Worm (Caenorhabditis elegans) whole organism, L4/young adult: ENCODE results near the gene asp-17.

ENCODE experiments used
- W03F9.2 ChIP-seq: fragments of 150-350 bp; optimal IDR thresholded peaks from 2 replicates; lab custom pipeline; 2014; ENCODE audit warnings: missing biosample characterization, missing genetic modification characterization
- dao-5 ChIP-seq: sonication (generic microtip); optimal IDR thresholded peaks from 2 replicates; lab custom pipeline; 2016; ENCODE audit warnings: missing genotype, missing genetic modification characterization, moderate library complexity, missing compliant biosample characterization
- him-1 ChIP-seq: sonication (generic microtip); optimal IDR thresholded peaks from 2 replicates; lab custom pipeline; 2016; ENCODE audit warnings: missing genotype, missing genetic modification reagents, missing genetic modification characterization, missing compliant biosample characterization

The asp-17 gene

ce11 chrV:19037222-19037621 is at the start of gene asp-17:
Gene asp-17 (minus strand): TSS chrV:19037322.
- TF ChIP-seq him-1 (tag; lab: Kevin White, UChicago), result no peak
- TF ChIP-seq dao-5, result no peak
- TF ChIP-seq W03F9.2 (tag; lab: Kevin White, UChicago), result no peak

ce11 chrV:19083789-19084188 is 46.7 kb upstream of the asp-17 start:
- no peak for TF ChIP-seq W03F9.2 (tag; lab: Kevin White, UChicago)
- TF ChIP-seq dao-5, result no peak
- TF ChIP-seq him-1 (tag; lab: Kevin White, UChicago), result no peak

ce11 chrV:19082541-19082940 is 45.4 kb upstream of the asp-17 start, which contains the start of gene nhr-95:
Gene nhr-95 (minus strand): TSS chrV:19082641.
- TF ChIP-seq him-1 (tag; lab: Kevin White, UChicago) (no peak), dao-5 (no peak), W03F9.2 (tag; lab: Kevin White, UChicago) (no peak)

- TF ChIP-seq him-1 (tag; lab: Kevin White, UChicago), result no peak
- no peak for TF ChIP-seq dao-5
- no peak for TF ChIP-seq W03F9.2 (tag; lab: Kevin White, UChicago)
Measured at ce11 chrV:19076835-19077234, 39.7 kb upstream of the asp-17 start.

ce11 chrV:19073169-19073568 is 36.0 kb upstream of the asp-17 start:
- TF ChIP-seq W03F9.2 (tag; lab: Kevin White, UChicago) (no peak), him-1 (tag; lab: Kevin White, UChicago) (no peak), dao-5 (no peak)

ce11 chrV:19068888-19069287 is 31.8 kb upstream of the asp-17 start:
- TF ChIP-seq W03F9.2 (tag; lab: Kevin White, UChicago), result no peak
- no peak for TF ChIP-seq dao-5
- no peak for TF ChIP-seq him-1 (tag; lab: Kevin White, UChicago)

ce11 chrV:19063326-19063725 is 26.2 kb upstream of the asp-17 start:
- no peak for TF ChIP-seq him-1 (tag; lab: Kevin White, UChicago)
- TF ChIP-seq dao-5, result no peak
- no peak for TF ChIP-seq W03F9.2 (tag; lab: Kevin White, UChicago)

- TF ChIP-seq W03F9.2 (tag; lab: Kevin White, UChicago) (no peak), dao-5 (no peak), him-1 (tag; lab: Kevin White, UChicago) (no peak)
Measured at ce11 chrV:19059873-19060272, 22.8 kb upstream of the asp-17 start, which contains the start of gene twk-46. Gene twk-46 (plus strand): TSS chrV:19060173.

ce11 chrV:19058086-19058485 is 21.0 kb upstream of the asp-17 start:
- no peak for TF ChIP-seq dao-5
- no peak for TF ChIP-seq him-1 (tag; lab: Kevin White, UChicago)
- no peak for TF ChIP-seq W03F9.2 (tag; lab: Kevin White, UChicago)

- no peak for TF ChIP-seq W03F9.2 (tag; lab: Kevin White, UChicago)
- TF ChIP-seq him-1 (tag; lab: Kevin White, UChicago), result no peak
- TF ChIP-seq dao-5, result no peak
Measured at ce11 chrV:19057602-19058001, 20.5 kb upstream of the asp-17 start.

- no peak for TF ChIP-seq him-1 (tag; lab: Kevin White, UChicago)
- no peak for TF ChIP-seq W03F9.2 (tag; lab: Kevin White, UChicago)
- no peak for TF ChIP-seq dao-5
Measured at ce11 chrV:19053281-19053680, 16.2 kb upstream of the asp-17 start.

- TF ChIP-seq W03F9.2 (tag; lab: Kevin White, UChicago) (no peak), him-1 (tag; lab: Kevin White, UChicago) (no peak), dao-5 (no peak)
Measured at ce11 chrV:19051425-19051824, 14.3 kb upstream of the asp-17 start.

- no peak for TF ChIP-seq W03F9.2 (tag; lab: Kevin White, UChicago)
- no peak for TF ChIP-seq him-1 (tag; lab: Kevin White, UChicago)
- no peak for TF ChIP-seq dao-5
Measured at ce11 chrV:19050888-19051287, 13.8 kb upstream of the asp-17 start.

ce11 chrV:19050438-19050837 is 13.3 kb upstream of the asp-17 start, which contains the start of gene asp-1:
Gene asp-1 (minus strand): TSS chrV:19050752.
- TF ChIP-seq him-1 (tag; lab: Kevin White, UChicago), result no peak
- TF ChIP-seq dao-5, result no peak
- no peak for TF ChIP-seq W03F9.2 (tag; lab: Kevin White, UChicago)
